Worm (Caenorhabditis elegans): ENCODE measurements around the gene erp-44.2.

The erp-44.2 gene

DNA sequence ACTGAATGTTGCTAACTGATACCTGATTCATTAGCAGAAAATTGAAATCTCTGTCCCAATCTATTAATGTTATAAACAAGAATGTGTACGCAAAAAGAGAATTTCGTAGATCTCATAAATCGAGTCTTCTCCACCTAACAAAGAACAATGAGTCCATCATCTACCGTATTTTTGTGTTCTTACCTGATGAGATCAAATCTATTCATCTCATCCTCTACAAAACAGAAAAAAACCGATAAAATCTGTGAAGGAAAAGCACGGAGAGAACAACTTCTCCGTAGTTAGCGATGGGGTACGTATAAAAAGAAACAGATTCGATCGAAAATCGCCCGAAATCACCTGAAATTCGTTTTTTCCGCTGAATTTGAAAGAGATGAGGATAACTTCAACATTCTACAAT lies 25.9 kb downstream of the erp-44.2 start, which contains the start of gene C33H5.1:
TSS of gene C33H5.1 (plus strand) at position 330 of the 400 bp plus-strand sequence.
- TF ChIP-seq unc-62 (GFP tag; optimal IDR thresholded peaks at IDR 0.05) (no peak), blmp-1 (tag; optimal IDR thresholded peaks at IDR 0.05) (no peak), elt-1 (tag; optimal IDR thresholded peaks at IDR 0.05; ENCODE audit: borderline replicate concordance, insufficient read depth) (peak; percentile 88), ham-2 (GFP tag; optimal IDR thresholded peaks at IDR 0.05) (no peak), bed-3 (GFP tag; optimal IDR thresholded peaks at IDR 0.05) (no peak), drap-1 (GFP tag; optimal IDR thresholded peaks at IDR 0.05) (no peak)

DNA sequence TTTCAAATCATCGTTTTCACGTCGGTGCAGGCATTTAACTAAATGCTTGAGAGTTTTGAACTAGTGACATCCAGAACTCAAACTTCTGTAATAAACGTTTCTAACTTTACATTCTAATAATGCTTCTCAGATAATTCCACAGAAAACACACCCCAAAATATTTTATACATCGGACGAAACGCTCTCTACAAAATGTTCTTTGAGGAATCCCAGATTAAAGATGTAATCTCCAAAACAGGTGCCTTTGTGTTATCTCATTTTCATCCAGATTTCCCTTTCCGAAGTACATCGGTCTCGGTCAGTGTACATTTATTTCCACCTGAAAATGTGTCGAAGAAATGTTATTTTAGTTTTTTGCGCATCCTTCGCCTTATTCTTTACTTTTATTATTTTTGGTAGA lies 29.7 kb downstream of the erp-44.2 start, which contains the start of gene C33H5.2:
TSS of gene C33H5.2 (plus strand) at position 301 of the 400 bp plus-strand sequence.
- TF ChIP-seq snpc-4 (tag; optimal IDR thresholded peaks at IDR 0.05) = no peak
- no peak for TF ChIP-seq sptf-1 (tag; optimal IDR thresholded peaks at IDR 0.05)
- no peak for TF ChIP-seq lin-13 (tag; optimal IDR thresholded peaks at IDR 0.05)
- peak; percentile 64 for TF ChIP-seq elt-1 (tag; optimal IDR thresholded peaks at IDR 0.05; ENCODE audit: borderline replicate concordance, insufficient read depth)

DNA sequence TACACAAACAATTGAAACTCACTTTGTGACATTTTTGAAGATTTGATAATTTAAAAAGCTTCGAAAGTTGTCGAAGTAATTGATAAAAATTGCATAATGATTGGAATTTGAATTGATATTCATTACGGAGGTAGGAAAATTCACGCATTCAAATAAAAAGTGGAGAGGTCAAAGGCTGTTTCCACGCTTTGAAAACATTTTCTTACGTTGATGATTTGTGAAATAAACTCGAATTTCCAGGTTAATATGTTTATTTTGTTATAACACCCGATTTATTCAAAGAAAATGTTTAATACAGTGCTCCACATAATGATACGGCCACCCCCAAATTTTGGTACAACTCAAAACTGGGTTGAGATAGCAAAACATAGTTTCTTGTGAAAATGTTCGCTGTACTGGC lies 31.2 kb downstream of the erp-44.2 start, which contains the start of gene C33H5.16:
TSS of gene C33H5.16 (minus strand) at position 101 of the 400 bp plus-strand sequence.
- TF ChIP-seq ceh-43 (GFP tag; optimal IDR thresholded peaks at IDR 0.05) = no peak
- no peak for TF ChIP-seq unc-62 (GFP tag; optimal IDR thresholded peaks at IDR 0.05)
- TF ChIP-seq ceh-83 (GFP tag; optimal IDR thresholded peaks at IDR 0.05) = no peak
- no peak for TF ChIP-seq drap-1 (GFP tag; optimal IDR thresholded peaks at IDR 0.05)
- no peak for TF ChIP-seq nhr-12 (tag; optimal IDR thresholded peaks at IDR 0.05)
- no peak for TF ChIP-seq lin-32 (GFP tag; optimal IDR thresholded peaks at IDR 0.05)
- TF ChIP-seq nhr-2 (tag; optimal IDR thresholded peaks at IDR 0.05) = no peak
- TF ChIP-seq ztf-11 (tag; optimal IDR thresholded peaks at IDR 0.05) = no peak
- TF ChIP-seq elt-3 (tag; optimal IDR thresholded peaks at IDR 0.05) = no peak
- no peak for TF ChIP-seq ceh-39 (tag; optimal IDR thresholded peaks at IDR 0.05)
- no peak for TF ChIP-seq lsy-2 (tag; optimal IDR thresholded peaks at IDR 0.05)
- TF ChIP-seq unc-120 (tag; optimal IDR thresholded peaks at IDR 0.05; ENCODE audit: poor library complexity, severe bottlenecking) = no peak
- no peak for TF ChIP-seq mab-5 (tag; optimal IDR thresholded peaks at IDR 0.05)
- no peak for TF ChIP-seq pha-4 (tag; optimal IDR thresholded peaks at IDR 0.05)
- no peak for TF ChIP-seq bed-3 (GFP tag; optimal IDR thresholded peaks at IDR 0.05)
- TF ChIP-seq M03D4.4 (tag; optimal IDR thresholded peaks at IDR 0.05) = no peak
- no peak for TF ChIP-seq blmp-1 (tag; optimal IDR thresholded peaks at IDR 0.05)
- no peak for TF ChIP-seq ham-2 (GFP tag; optimal IDR thresholded peaks at IDR 0.05)

DNA sequence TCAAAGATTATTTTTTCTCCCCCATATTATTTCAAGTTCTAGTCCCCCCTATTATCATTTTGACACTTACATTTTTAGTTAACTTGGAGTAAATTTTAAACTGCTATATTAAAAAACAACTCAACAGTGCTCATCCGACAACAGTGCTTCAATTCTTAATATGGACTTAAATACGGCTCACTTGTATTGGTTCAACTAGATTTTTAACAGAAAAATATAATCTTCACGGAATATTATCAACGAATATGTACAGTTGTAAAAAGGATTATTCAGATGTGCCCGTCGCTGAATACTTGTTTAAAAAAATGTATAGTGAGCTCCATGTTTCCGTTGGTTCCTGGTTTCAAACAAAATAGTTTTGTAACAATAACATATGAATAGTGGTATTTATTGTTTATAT lies 34.1 kb downstream of the erp-44.2 start:
- no peak for TF ChIP-seq zip-8 (tag; optimal IDR thresholded peaks at IDR 0.05)
- no peak for TF ChIP-seq cnd-1 (tag; optimal IDR thresholded peaks at IDR 0.05)
- no peak for TF ChIP-seq lsy-2 (tag; optimal IDR thresholded peaks at IDR 0.05)
- TF ChIP-seq ceh-39 (tag; optimal IDR thresholded peaks at IDR 0.05) = no peak
- no peak for TF ChIP-seq ces-1 (GFP tag; optimal IDR thresholded peaks at IDR 0.05)
- no peak for TF ChIP-seq sptf-1 (tag; optimal IDR thresholded peaks at IDR 0.05)
- TF ChIP-seq mep-1 (tag; optimal IDR thresholded peaks at IDR 0.05) = no peak
- no peak for TF ChIP-seq nhr-76 (tag; optimal IDR thresholded peaks at IDR 0.05)
- TF ChIP-seq ztf-11 (tag; optimal IDR thresholded peaks at IDR 0.05) = no peak
- TF ChIP-seq blmp-1 (tag; optimal IDR thresholded peaks at IDR 0.05) = no peak
- no peak for TF ChIP-seq hlh-1 (tag; optimal IDR thresholded peaks at IDR 0.05)
- TF ChIP-seq unc-39 (tag; optimal IDR thresholded peaks at IDR 0.05) = no peak
- no peak for TF ChIP-seq drap-1 (GFP tag; optimal IDR thresholded peaks at IDR 0.05)
- no peak for TF ChIP-seq nhr-2 (tag; optimal IDR thresholded peaks at IDR 0.05)
- no peak for TF ChIP-seq nhr-12 (tag; optimal IDR thresholded peaks at IDR 0.05)

DNA sequence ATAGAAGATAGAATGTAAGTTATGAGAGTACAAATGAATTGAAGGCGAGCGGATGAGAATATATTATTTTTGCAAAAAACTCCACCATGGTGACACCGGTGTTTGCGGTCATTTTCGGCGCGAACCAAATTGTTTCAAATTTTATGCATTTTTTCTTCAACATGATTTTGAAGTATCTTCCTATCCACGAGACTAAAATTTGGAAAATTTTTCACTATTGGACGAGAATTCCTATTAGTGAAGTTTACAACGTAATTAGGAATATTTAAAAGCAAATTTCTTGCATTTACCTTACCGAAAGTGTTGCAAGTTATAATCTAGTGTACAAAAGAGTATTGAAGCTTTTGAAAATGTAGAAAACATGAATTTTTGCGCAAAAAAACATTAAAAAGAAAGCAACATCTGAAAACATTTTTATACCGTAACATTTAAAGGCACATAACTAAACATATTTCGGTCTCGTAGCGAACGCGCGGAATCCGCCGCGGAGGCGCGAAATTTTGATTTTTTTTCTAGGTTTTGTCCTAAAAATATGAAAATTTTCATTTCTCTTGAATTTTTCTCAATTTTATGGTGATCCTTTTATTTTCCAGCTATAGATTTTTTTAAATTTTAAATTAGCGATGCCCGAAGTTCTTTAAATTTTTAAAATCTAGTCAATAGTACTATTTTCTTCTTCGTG lies 37.9 kb downstream of the erp-44.2 start, which contains the start of gene sgo-1:
TSS of gene sgo-1 (minus strand) at position 51 of the 682 bp plus-strand sequence.
- TF ChIP-seq nhr-28 (tag; optimal IDR thresholded peaks at IDR 0.05) (no peak), pha-4 (tag; optimal IDR thresholded peaks at IDR 0.05) (no peak), sptf-1 (tag; optimal IDR thresholded peaks at IDR 0.05) (no peak), unc-39 (tag; optimal IDR thresholded peaks at IDR 0.05) (no peak), ceh-83 (GFP tag; optimal IDR thresholded peaks at IDR 0.05) (no peak), sem-2 (GFP tag; optimal IDR thresholded peaks at IDR 0.05) (no peak), ceh-43 (GFP tag; optimal IDR thresholded peaks at IDR 0.05) (no peak), zip-8 (tag; optimal IDR thresholded peaks at IDR 0.05) (no peak), lin-13 (tag; optimal IDR thresholded peaks at IDR 0.05) (no peak), blmp-1 (tag; optimal IDR thresholded peaks at IDR 0.05) (no peak), unc-62 (GFP tag; optimal IDR thresholded peaks at IDR 0.05) (no peak)

Measured in whole organism, mixed stage, embryonic.